Worm (Caenorhabditis elegans) whole organism, midembryonic: ENCODE data around the gene catp-3.

Experiments used
- T22C8.4 ChIP-seq: fragments of 200-800 bp; sonication (Bioruptor generic); IDR thresholded peaks from 2 replicates; pipeline ENCODE4 v1.3.6; 2022; ENCODE audit warnings: missing genetic modification characterization, missing compliant biosample characterization
- cog-1 ChIP-seq: sonication (generic microtip); optimal IDR thresholded peaks from 2 replicates; lab custom pipeline; 2016; ENCODE audit warnings: missing genetic modification characterization, missing compliant biosample characterization
- flt-1 ChIP-seq: fragments of 200-800 bp; sonication (Bioruptor generic); IDR thresholded peaks from 2 replicates; pipeline ENCODE4 v1.3.6; 2022; ENCODE audit warnings: missing genetic modification characterization, missing compliant biosample characterization
- klf-2 ChIP-seq: fragments of 200-800 bp; sonication (Bioruptor generic); conservative IDR thresholded peaks from 2 replicates; pipeline ENCODE4 v1.3.6; 2022; ENCODE audit warnings: missing genetic modification reagents, missing genetic modification characterization, missing compliant biosample characterization
- med-1 ChIP-seq: sonication (generic microtip); optimal IDR thresholded peaks from 2 replicates; lab custom pipeline; 2017; ENCODE audit warnings: missing genetic modification characterization, mild to moderate bottlenecking, missing compliant biosample characterization, antibody characterized with exemption, missing genetic modification reagents; ENCODE audit not compliant: insufficient read depth
- ref-1 ChIP-seq: fragments of 200-800 bp; sonication (Bioruptor generic); conservative IDR thresholded peaks from 2 replicates; pipeline ENCODE4 v1.3.6; 2022; ENCODE audit warnings: missing genetic modification reagents, missing genetic modification characterization, missing compliant biosample characterization
- tab-1 ChIP-seq: fragments of 200-800 bp; sonication (Bioruptor generic); IDR thresholded peaks from 2 replicates; pipeline ENCODE4 v1.3.6; 2022; ENCODE audit warnings: missing genetic modification characterization, missing compliant biosample characterization
- ztf-23 ChIP-seq: fragments of 200-800 bp; sonication (Bioruptor generic); IDR thresholded peaks from 2 replicates; pipeline ENCODE4 v1.3.6; 2022; ENCODE audit warnings: missing genetic modification reagents, missing genetic modification characterization, missing compliant biosample characterization
- ztf-29 ChIP-seq: fragments of 200-800 bp; sonication (Bioruptor generic); IDR thresholded peaks from 2 replicates; pipeline ENCODE4 v1.3.6; 2022; ENCODE audit warnings: missing genetic modification reagents, missing genetic modification characterization, missing compliant biosample characterization

Gene catp-3

ce11 chrV:8040247-8041084 lies 35.3 kb upstream of the catp-3 start:
- TF ChIP-seq tab-1 (GFP tag; lab: Robert Waterston, UW) (no peak), klf-2 (GFP tag; lab: Robert Waterston, UW) (no peak), cog-1 (no peak), ref-1 (GFP tag; lab: Robert Waterston, UW) (no peak), T22C8.4 (GFP tag; lab: Robert Waterston, UW) (no peak), ztf-29 (no peak), flt-1 (GFP tag; lab: Robert Waterston, UW) (no peak), med-1 (GFP tag; lab: Kevin White, UChicago) (no peak), ztf-23 (GFP tag; lab: Robert Waterston, UW) (no peak)

ce11 chrV:8041336-8041868 lies 34.4 kb upstream of the catp-3 start:
- TF ChIP-seq T22C8.4 (GFP tag; lab: Robert Waterston, UW) (no peak), med-1 (GFP tag; lab: Kevin White, UChicago) (no peak), klf-2 (GFP tag; lab: Robert Waterston, UW) (no peak), flt-1 (GFP tag; lab: Robert Waterston, UW) (no peak), ref-1 (GFP tag; lab: Robert Waterston, UW) (no peak), cog-1 (no peak), ztf-29 (no peak), tab-1 (GFP tag; lab: Robert Waterston, UW) (no peak), ztf-23 (GFP tag; lab: Robert Waterston, UW) (no peak)

ce11 chrV:8043664-8044063 lies 32.1 kb upstream of the catp-3 start:
- TF ChIP-seq T22C8.4 (GFP tag; lab: Robert Waterston, UW), result no peak
- TF ChIP-seq tab-1 (GFP tag; lab: Robert Waterston, UW), result no peak
- TF ChIP-seq ztf-23 (GFP tag; lab: Robert Waterston, UW), result no peak
- TF ChIP-seq klf-2 (GFP tag; lab: Robert Waterston, UW), result no peak
- no peak for TF ChIP-seq cog-1
- TF ChIP-seq ref-1 (GFP tag; lab: Robert Waterston, UW), result no peak
- TF ChIP-seq flt-1 (GFP tag; lab: Robert Waterston, UW), result no peak
- TF ChIP-seq ztf-29, result no peak
- no peak for TF ChIP-seq med-1 (GFP tag; lab: Kevin White, UChicago)

ce11 chrV:8044957-8045356 lies 30.9 kb upstream of the catp-3 start:
- no peak for TF ChIP-seq ztf-23 (GFP tag; lab: Robert Waterston, UW)
- TF ChIP-seq T22C8.4 (GFP tag; lab: Robert Waterston, UW), result no peak
- TF ChIP-seq tab-1 (GFP tag; lab: Robert Waterston, UW), result no peak
- TF ChIP-seq ztf-29, result no peak
- no peak for TF ChIP-seq ref-1 (GFP tag; lab: Robert Waterston, UW)
- no peak for TF ChIP-seq med-1 (GFP tag; lab: Kevin White, UChicago)
- no peak for TF ChIP-seq flt-1 (GFP tag; lab: Robert Waterston, UW)
- TF ChIP-seq klf-2 (GFP tag; lab: Robert Waterston, UW), result no peak
- TF ChIP-seq cog-1, result no peak

- TF ChIP-seq cog-1 (no peak), ref-1 (GFP tag; lab: Robert Waterston, UW) (no peak), klf-2 (GFP tag; lab: Robert Waterston, UW) (no peak), ztf-23 (GFP tag; lab: Robert Waterston, UW) (no peak), flt-1 (GFP tag; lab: Robert Waterston, UW) (no peak), tab-1 (GFP tag; lab: Robert Waterston, UW) (no peak), med-1 (GFP tag; lab: Kevin White, UChicago) (no peak), T22C8.4 (GFP tag; lab: Robert Waterston, UW) (no peak), ztf-29 (no peak)
Observed at ce11 chrV:8046706-8047105, 29.1 kb upstream of the catp-3 start, which contains the start of gene ZC513.3. Gene ZC513.3 (plus strand): TSS chrV:8047006.

- TF ChIP-seq ztf-23 (GFP tag; lab: Robert Waterston, UW) (no peak), flt-1 (GFP tag; lab: Robert Waterston, UW) (no peak), cog-1 (no peak), tab-1 (GFP tag; lab: Robert Waterston, UW) (no peak), T22C8.4 (GFP tag; lab: Robert Waterston, UW) (no peak), klf-2 (GFP tag; lab: Robert Waterston, UW) (no peak), ref-1 (GFP tag; lab: Robert Waterston, UW) (no peak), med-1 (GFP tag; lab: Kevin White, UChicago) (no peak), ztf-29 (no peak)
Observed at ce11 chrV:8050059-8050677, 25.6 kb upstream of the catp-3 start.

- TF ChIP-seq tab-1 (GFP tag; lab: Robert Waterston, UW), result no peak
- no peak for TF ChIP-seq ztf-29
- no peak for TF ChIP-seq T22C8.4 (GFP tag; lab: Robert Waterston, UW)
- TF ChIP-seq flt-1 (GFP tag; lab: Robert Waterston, UW), result no peak
- no peak for TF ChIP-seq ref-1 (GFP tag; lab: Robert Waterston, UW)
- no peak for TF ChIP-seq med-1 (GFP tag; lab: Kevin White, UChicago)
Observed at ce11 chrV:8050811-8051210, 25.0 kb upstream of the catp-3 start, which contains the start of gene col-43. Gene col-43 (minus strand): TSS chrV:8050911.

- TF ChIP-seq klf-2 (GFP tag; lab: Robert Waterston, UW), result no peak
Observed at ce11 chrV:8051851-8052250, 24.0 kb upstream of the catp-3 start, which contains the start of gene sth-1. Gene sth-1 (plus strand): TSS chrV:8052151.

ce11 chrV:8054130-8054529 lies 21.7 kb upstream of the catp-3 start, which contains the start of gene ZC513.2:
Gene ZC513.2 (plus strand): TSS chrV:8054430.
- TF ChIP-seq ref-1 (GFP tag; lab: Robert Waterston, UW), result no peak
- TF ChIP-seq med-1 (GFP tag; lab: Kevin White, UChicago), result no peak
- no peak for TF ChIP-seq klf-2 (GFP tag; lab: Robert Waterston, UW)
- no peak for TF ChIP-seq flt-1 (GFP tag; lab: Robert Waterston, UW)
- no peak for TF ChIP-seq ztf-29
